Fruit fly (Drosophila melanogaster): ENCODE results near the gene knk.
A peak's percentile ranks its signal among the peaks of the same experiment; 100 is the strongest.

Gene knk

dm6 chr3R:10168483-10169064 lies 43.1 kb upstream of the knk start (continued):
- TF ChIP-seq row (GFP tag; IDR thresholded peaks at IDR 0.05), result peak; percentile 51; the same call in 2 of the 3 replicates
- TF ChIP-seq CG6854 (GFP tag; optimal IDR thresholded peaks at IDR 0.05), result no peak
- TF ChIP-seq salm (tag; optimal IDR thresholded peaks at IDR 0.05), result peak; percentile 1
- no peak for TF ChIP-seq rib (GFP tag; IDR thresholded peaks at IDR 0.05)
- no peak for TF ChIP-seq CG1832 (GFP tag; optimal IDR thresholded peaks at IDR 0.05)
- TF ChIP-seq CG10209 (GFP tag; optimal IDR thresholded peaks at IDR 0.05), result peak; percentile 21
- TF ChIP-seq CG1233 (GFP tag; optimal IDR thresholded peaks at IDR 0.05), result no peak
- no peak for TF ChIP-seq CG5245 (GFP tag; optimal IDR thresholded peaks at IDR 0.05)
- TF ChIP-seq pum (GFP tag; optimal IDR thresholded peaks at IDR 0.05), result no peak
- peak; percentile 45; the same call in 1 of the 2 replicates for TF ChIP-seq seq (GFP tag; IDR thresholded peaks at IDR 0.05)
- no peak for TF ChIP-seq pfk (GFP tag; optimal IDR thresholded peaks at IDR 0.05)
- TF ChIP-seq lab (GFP tag; optimal IDR thresholded peaks at IDR 0.05), result peak; percentile 45
- TF ChIP-seq CG4404 (GFP tag; IDR thresholded peaks at IDR 0.05), result no peak
- TF ChIP-seq CG4617 (GFP tag; optimal IDR thresholded peaks at IDR 0.05; ENCODE audit: borderline replicate concordance), result no peak
- TF ChIP-seq Lpt (GFP tag; optimal IDR thresholded peaks at IDR 0.05), result no peak
- TF ChIP-seq CG10366 (GFP tag; IDR thresholded peaks at IDR 0.05), result peak; percentile 33
- TF ChIP-seq br (optimal IDR thresholded peaks at IDR 0.05), result no peak
- peak; percentile 13 for TF ChIP-seq ewg (GFP tag; optimal IDR thresholded peaks at IDR 0.05)
- TF ChIP-seq CTCF (GFP tag; optimal IDR thresholded peaks at IDR 0.05), result no peak
- TF ChIP-seq Dad (GFP tag; optimal IDR thresholded peaks at IDR 0.05), result no peak
- TF ChIP-seq CG10565 (GFP tag; optimal IDR thresholded peaks at IDR 0.05), result no peak
- peak; percentile 3 for TF ChIP-seq gcm2 (GFP tag; optimal IDR thresholded peaks at IDR 0.05)
- TF ChIP-seq CG1602 (GFP tag; optimal IDR thresholded peaks at IDR 0.05), result peak; percentile 40
- no peak for TF ChIP-seq mirr (GFP tag; optimal IDR thresholded peaks at IDR 0.05)
- TF ChIP-seq ara (GFP tag; IDR thresholded peaks at IDR 0.05), result no peak
- no peak for TF ChIP-seq lmd (GFP tag; IDR thresholded peaks at IDR 0.05)
- TF ChIP-seq ci (GFP tag; IDR thresholded peaks at IDR 0.05), result peak; percentile 62; the same call in 2 of the 3 replicates
- TF ChIP-seq amos (GFP tag; IDR thresholded peaks at IDR 0.05; ENCODE audit: partially characterized antibody), result no peak
- TF ChIP-seq HmgZ (tag; optimal IDR thresholded peaks at IDR 0.05), result peak; percentile 29
- peak; percentile 20 for TF ChIP-seq CG17568 (GFP tag; optimal IDR thresholded peaks at IDR 0.05)
- TF ChIP-seq CG9215 (GFP tag; IDR thresholded peaks at IDR 0.05), result no peak
- TF ChIP-seq NFAT (GFP tag; IDR thresholded peaks at IDR 0.05), result no peak
- TF ChIP-seq Chrac-16 (GFP tag; optimal IDR thresholded peaks at IDR 0.05), result peak; percentile 4
- TF ChIP-seq ERR (GFP tag; optimal IDR thresholded peaks at IDR 0.05), result no peak
- no peak for TF ChIP-seq CG3995 (GFP tag; optimal IDR thresholded peaks at IDR 0.05)
- TF ChIP-seq knrl (GFP tag; IDR thresholded peaks at IDR 0.05; ENCODE audit: partially characterized antibody), result no peak
- TF ChIP-seq hb (GFP tag; IDR thresholded peaks at IDR 0.05; ENCODE audit: partially characterized antibody), result no peak
- peak; percentile 16 for TF ChIP-seq CG10543 (GFP tag; optimal IDR thresholded peaks at IDR 0.05)
- no peak for TF ChIP-seq nerfin-2 (GFP tag; IDR thresholded peaks at IDR 0.05; ENCODE audit: partially characterized antibody)
- TF ChIP-seq NC2α (GFP tag; optimal IDR thresholded peaks at IDR 0.05), result no peak
- TF ChIP-seq Ets97D (GFP tag; optimal IDR thresholded peaks at IDR 0.05), result no peak
- TF ChIP-seq jigr1 (GFP tag; IDR thresholded peaks at IDR 0.05), result no peak
- TF ChIP-seq lbe (GFP tag; optimal IDR thresholded peaks at IDR 0.05), result peak; percentile 6
- no peak for TF ChIP-seq CG15514 (GFP tag; optimal IDR thresholded peaks at IDR 0.05)
- TF ChIP-seq Max (GFP tag; optimal IDR thresholded peaks at IDR 0.05), result no peak
- TF ChIP-seq CG13894 (tag; optimal IDR thresholded peaks at IDR 0.05), result no peak
- no peak for TF ChIP-seq crol (GFP tag; IDR thresholded peaks at IDR 0.05)
- no peak for TF ChIP-seq CG11398 (GFP tag; optimal IDR thresholded peaks at IDR 0.05)
- no peak for TF ChIP-seq chn (GFP tag; optimal IDR thresholded peaks at IDR 0.05)
- no peak for TF ChIP-seq CG17361 (GFP tag; IDR thresholded peaks at IDR 0.05)
- peak; percentile 3 for TF ChIP-seq corto (GFP tag; optimal IDR thresholded peaks at IDR 0.05)
- peak; percentile 37 for TF ChIP-seq CG12155 (GFP tag; optimal IDR thresholded peaks at IDR 0.05)

All from whole organism, embryonic.